Worm (Caenorhabditis elegans): Measurements from ENCODE around the gene gskl-1.

The gskl-1 gene

ce11 chrII:10925804-10926570 lies 21.4 kb upstream of the gskl-1 start, which contains the start of gene metr-1 (continued):
- TF ChIP-seq ceh-63 (GFP tag; optimal IDR thresholded peaks at IDR 0.05) (no peak), isw-1 (GFP tag; IDR thresholded peaks at IDR 0.05) (no peak), jun-1 (tag; optimal IDR thresholded peaks at IDR 0.05) (no peak), hlh-4 (tag; optimal IDR thresholded peaks at IDR 0.05) (no peak), elt-2 (tag; optimal IDR thresholded peaks at IDR 0.05) (peak; percentile 9), ets-5 (GFP tag; IDR thresholded peaks at IDR 0.05) (no peak), skn-1 (tag; optimal IDR thresholded peaks at IDR 0.05) (no peak), pax-3 (tag; optimal IDR thresholded peaks at IDR 0.05) (no peak), fkh-4 (tag; optimal IDR thresholded peaks at IDR 0.05; ENCODE audit: borderline replicate concordance) (no peak), vab-15 (tag; optimal IDR thresholded peaks at IDR 0.05) (no peak), mab-9 (GFP tag; IDR thresholded peaks at IDR 0.05) (no peak), nhr-76 (tag; optimal IDR thresholded peaks at IDR 0.05) (no peak), lin-15B (tag; optimal IDR thresholded peaks at IDR 0.05) (no peak), mdl-1 (tag; optimal IDR thresholded peaks at IDR 0.05) (no peak), lin-13 (GFP tag; optimal IDR thresholded peaks at IDR 0.05) (no peak), ztf-4 (tag; optimal IDR thresholded peaks at IDR 0.05) (no peak), egl-13 (tag; optimal IDR thresholded peaks at IDR 0.05) (peak; percentile 71), tlp-1 (tag; optimal IDR thresholded peaks at IDR 0.05) (no peak), sox-4 (tag; optimal IDR thresholded peaks at IDR 0.05) (no peak), rnt-1 (tag; optimal IDR thresholded peaks at IDR 0.05) (peak; percentile 37), snpc-4 (tag; optimal IDR thresholded peaks at IDR 0.05) (no peak), ceh-82 (tag; optimal IDR thresholded peaks at IDR 0.05) (no peak), hlh-17 (GFP tag; optimal IDR thresholded peaks at IDR 0.05; ENCODE audit: borderline replicate concordance) (no peak), nhr-77 (tag; optimal IDR thresholded peaks at IDR 0.05) (no peak), nhr-90 (tag; optimal IDR thresholded peaks at IDR 0.05; ENCODE audit: poor library complexity) (no peak), fkh-8 (tag; optimal IDR thresholded peaks at IDR 0.05) (peak; percentile 9), lin-14 (GFP tag; optimal IDR thresholded peaks at IDR 0.05) (peak; percentile 18), zip-4 (GFP tag; optimal IDR thresholded peaks at IDR 0.05) (no peak), zag-1 (tag; optimal IDR thresholded peaks at IDR 0.05) (no peak), C16A3.4 (tag; optimal IDR thresholded peaks at IDR 0.05) (no peak), ces-1 (GFP tag; optimal IDR thresholded peaks at IDR 0.05) (no peak), unc-130 (tag; optimal IDR thresholded peaks at IDR 0.05) (no peak), unc-98 (GFP tag; IDR thresholded peaks at IDR 0.05) (no peak), efl-3 (GFP tag; optimal IDR thresholded peaks at IDR 0.05) (no peak), ama-1 (optimal IDR thresholded peaks at IDR 0.05) (no peak), ztf-11 (tag; optimal IDR thresholded peaks at IDR 0.05) (peak in 1 of 2 experiments; percentile 61), alr-1 (tag; optimal IDR thresholded peaks at IDR 0.05; ENCODE audit: borderline replicate concordance) (no peak), lin-35 (GFP tag; optimal IDR thresholded peaks at IDR 0.05) (peak; percentile 71 to 72), dsc-1 (tag; optimal IDR thresholded peaks at IDR 0.05) (no peak), lsy-2 (tag; optimal IDR thresholded peaks at IDR 0.05) (peak in 1 of 2 experiments; percentile 24), F16B12.6 (tag; optimal IDR thresholded peaks at IDR 0.05) (no peak), pag-3 (tag; optimal IDR thresholded peaks at IDR 0.05; ENCODE audit: borderline replicate concordance, insufficient read depth) (no peak), nhr-20 (tag; optimal IDR thresholded peaks at IDR 0.05) (peak; percentile 31), unc-62 (GFP tag; optimal IDR thresholded peaks at IDR 0.05) (no peak), grh-1 (GFP tag; IDR thresholded peaks at IDR 0.05) (no peak), C04F5.9 (tag; optimal IDR thresholded peaks at IDR 0.05) (no peak), nhr-19 (GFP tag; conservative IDR thresholded peaks at IDR 0.05) (peak; percentile 33; the same call in 1 of the 2 replicates), pqm-1 (tag; optimal IDR thresholded peaks at IDR 0.05) (no peak), nhr-28 (tag; optimal IDR thresholded peaks at IDR 0.05) (no peak), ceh-88 (GFP tag; IDR thresholded peaks at IDR 0.05) (no peak), nhr-11 (tag; optimal IDR thresholded peaks at IDR 0.05) (no peak)
